Fruit fly (Drosophila melanogaster) whole organism, adult: ENCODE results near the gene Jon99Ciii.

ENCODE experiments used
- Mnt ChIP-seq: fragments of 200-800 bp; sonication (Bioruptor generic); optimal IDR thresholded peaks from 2 replicates; lab custom pipeline; 2016; ENCODE audit warnings: missing biosample characterization, mild to moderate bottlenecking, missing genetic modification characterization
- toe ChIP-seq: fragments of 200-800 bp; sonication (Bioruptor generic); optimal IDR thresholded peaks from 2 replicates; lab custom pipeline; 2016; ENCODE audit warnings: missing biosample characterization, missing genetic modification characterization

DNA sequence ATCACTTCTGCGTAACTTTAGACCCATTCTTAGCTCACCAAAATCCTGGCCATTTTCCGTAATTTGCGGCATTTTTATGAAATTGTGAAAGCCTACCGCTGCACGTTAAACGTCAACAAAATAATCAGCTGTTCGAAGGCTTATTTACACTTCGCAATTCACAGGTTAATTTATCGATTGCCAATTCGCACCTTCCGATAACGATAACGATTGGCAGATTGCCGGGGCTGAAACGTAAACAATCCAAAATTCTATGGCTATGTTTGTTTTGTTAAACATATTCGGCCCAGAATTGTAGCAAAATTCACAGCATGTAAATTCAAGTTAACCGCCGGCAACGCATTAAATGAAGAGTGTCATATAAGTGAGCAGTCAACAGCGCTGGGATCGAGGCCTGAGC, 13.7 kb downstream of the Jon99Ciii start, which contains the start of the genes eIF2Balpha and Vps13B:
- TF ChIP-seq toe (GFP tag; lab: Kevin White, UChicago) (no peak), Mnt (GFP tag; lab: Kevin White, UChicago) (no peak)
